Worm (Caenorhabditis elegans) whole organism, late embryonic: Measurements from ENCODE around the gene F10C2.7.
A peak's percentile ranks its signal among the peaks of the same experiment; 100 is the strongest.

ENCODE experiments used
- C38D4.7 ChIP-seq: fragments of 200-800 bp; sonication (Bioruptor generic); optimal IDR thresholded peaks from 2 replicates; lab custom pipeline; 2018; ENCODE audit warnings: mild to moderate bottlenecking, missing genetic modification characterization, moderate library complexity, missing compliant biosample characterization
- F13H6.1 ChIP-seq: sonication (generic microtip); optimal IDR thresholded peaks from 2 replicates; lab custom pipeline; 2016; ENCODE audit warnings: missing genetic modification characterization, missing compliant biosample characterization
- K02D7.2 ChIP-seq: sonication (generic microtip); optimal IDR thresholded peaks from 2 replicates; lab custom pipeline; 2017; ENCODE audit warnings: mild to moderate bottlenecking, missing genetic modification characterization, missing compliant biosample characterization
- K09A11.1 ChIP-seq: sonication (generic microtip); optimal IDR thresholded peaks from 2 replicates; lab custom pipeline; 2017; ENCODE audit warnings: antibody characterized with exemption, mild to moderate bottlenecking, missing genetic modification characterization, missing compliant biosample characterization; ENCODE audit not compliant: insufficient read depth
- T23F11.4 ChIP-seq: fragments of 200-800 bp; sonication (Bioruptor generic); optimal IDR thresholded peaks from 2 replicates; lab custom pipeline; 2018; ENCODE audit warnings: mild to moderate bottlenecking, missing genetic modification characterization, missing compliant biosample characterization
- Y22D7AL.16 ChIP-seq: sonication (generic microtip); optimal IDR thresholded peaks from 2 replicates; lab custom pipeline; 2016; ENCODE audit warnings: missing genetic modification characterization, missing compliant biosample characterization
- ahr-1 ChIP-seq: sonication (generic microtip); optimal IDR thresholded peaks from 2 replicates; lab custom pipeline; 2016; ENCODE audit warnings: missing genetic modification characterization, missing compliant biosample characterization
- ama-1 ChIP-seq: fragments of 150-350 bp; optimal IDR thresholded peaks from 2 replicates; lab custom pipeline; 2014
- ceh-14 ChIP-seq: sonication (generic microtip); optimal IDR thresholded peaks from 2 replicates; lab custom pipeline; 2016; ENCODE audit warnings: missing genotype, missing genetic modification characterization, missing compliant biosample characterization
- ceh-2 ChIP-seq: sonication (generic microtip); optimal IDR thresholded peaks from 2 replicates; lab custom pipeline; 2016; ENCODE audit warnings: missing genotype, missing genetic modification characterization, missing compliant biosample characterization
- ceh-22 ChIP-seq: sonication (generic microtip); optimal IDR thresholded peaks from 2 replicates; lab custom pipeline; 2017; ENCODE audit warnings: missing biosample characterization, missing genetic modification characterization
- ceh-34 ChIP-seq: sonication (generic microtip); optimal IDR thresholded peaks from 2 replicates; lab custom pipeline; 2016; ENCODE audit warnings: mild to moderate bottlenecking, missing genetic modification characterization, missing compliant biosample characterization
- ceh-45 ChIP-seq: fragments of 200-800 bp; sonication (Bioruptor generic); IDR thresholded peaks from 2 replicates; pipeline ENCODE4 v1.3.6; 2022; ENCODE audit warnings: missing genetic modification reagents, missing genetic modification characterization, missing compliant biosample characterization
- ceh-48 ChIP-seq: sonication (generic microtip); optimal IDR thresholded peaks from 2 replicates; lab custom pipeline; 2016; ENCODE audit warnings: missing genetic modification characterization, inconsistent platforms, missing compliant biosample characterization
- ceh-6 ChIP-seq: fragments of 200-800 bp; sonication (Bioruptor generic); optimal IDR thresholded peaks from 2 replicates; lab custom pipeline; 2018; ENCODE audit warnings: mild to moderate bottlenecking, missing genetic modification characterization, missing compliant biosample characterization
- ceh-9 ChIP-seq: sonication (generic microtip); optimal IDR thresholded peaks from 2 replicates; lab custom pipeline; 2016; ENCODE audit warnings: mild to moderate bottlenecking, missing genetic modification characterization, inconsistent platforms, missing compliant biosample characterization
- che-1 ChIP-seq: sonication (generic microtip); optimal IDR thresholded peaks from 2 replicates; lab custom pipeline; 2016; ENCODE audit warnings: mild to moderate bottlenecking, missing genetic modification characterization, missing compliant biosample characterization
- elt-2 ChIP-seq: sonication (generic microtip); optimal IDR thresholded peaks from 2 replicates; lab custom pipeline; 2016; ENCODE audit warnings: missing genetic modification reagents, missing genetic modification characterization, missing compliant biosample characterization
- elt-4 ChIP-seq: sonication (generic microtip); optimal IDR thresholded peaks from 2 replicates; lab custom pipeline; 2016; ENCODE audit warnings: missing genetic modification characterization, missing compliant biosample characterization
- fax-1 ChIP-seq: sonication (generic microtip); optimal IDR thresholded peaks from 2 replicates; lab custom pipeline; 2016; ENCODE audit warnings: missing genotype, missing genetic modification characterization, missing compliant biosample characterization
- fkh-6 ChIP-seq: sonication (generic microtip); optimal IDR thresholded peaks from 2 replicates; lab custom pipeline; 2016; ENCODE audit warnings: missing genetic modification characterization, missing compliant biosample characterization
- hlh-13 ChIP-seq: fragments of 200-800 bp; sonication (Bioruptor generic); optimal IDR thresholded peaks from 2 replicates; lab custom pipeline; 2018; ENCODE audit warnings: mild to moderate bottlenecking, missing genetic modification characterization, missing compliant biosample characterization
- hlh-30 ChIP-seq: sonication (generic microtip); optimal IDR thresholded peaks from 2 replicates; lab custom pipeline; 2017; ENCODE audit warnings: antibody characterized with exemption, missing genetic modification characterization, missing compliant biosample characterization; ENCODE audit not compliant: insufficient read depth
- hlh-6 ChIP-seq: sonication (generic microtip); optimal IDR thresholded peaks from 2 replicates; lab custom pipeline; 2016; ENCODE audit warnings: missing genotype, missing genetic modification characterization, missing compliant biosample characterization
- mec-3 ChIP-seq: sonication (generic microtip); optimal IDR thresholded peaks from 2 replicates; lab custom pipeline; 2016; ENCODE audit warnings: borderline replicate concordance, missing genetic modification characterization, missing compliant biosample characterization
- nfya-1 ChIP-seq: sonication (generic microtip); optimal IDR thresholded peaks from 2 replicates; lab custom pipeline; 2017; ENCODE audit warnings: missing genetic modification characterization, mild to moderate bottlenecking, missing compliant biosample characterization, antibody characterized with exemption, moderate library complexity
- nhr-11 ChIP-seq: fragments of 150-350 bp; optimal IDR thresholded peaks from 2 replicates; lab custom pipeline; 2014; ENCODE audit warnings: missing biosample characterization, missing genetic modification characterization
- nhr-232 ChIP-seq: sonication (generic microtip); optimal IDR thresholded peaks from 2 replicates; lab custom pipeline; 2016; ENCODE audit warnings: missing genetic modification characterization, missing compliant biosample characterization
- pag-3 ChIP-seq: sonication (generic microtip); optimal IDR thresholded peaks from 2 replicates; lab custom pipeline; 2016; ENCODE audit warnings: missing compliant biosample characterization, missing genetic modification characterization, borderline replicate concordance
- pax-1 ChIP-seq: fragments of 150-350 bp; optimal IDR thresholded peaks from 2 replicates; lab custom pipeline; 2014; ENCODE audit warnings: missing biosample characterization, missing genetic modification characterization
- pha-2 ChIP-seq: sonication (generic microtip); optimal IDR thresholded peaks from 2 replicates; lab custom pipeline; 2017; ENCODE audit warnings: mild to moderate bottlenecking, missing genetic modification characterization, missing compliant biosample characterization
- pqm-1 ChIP-seq: sonication (generic microtip); optimal IDR thresholded peaks from 2 replicates; lab custom pipeline; 2016; ENCODE audit warnings: missing genetic modification characterization, missing compliant biosample characterization
- ref-2 ChIP-seq: sonication (generic microtip); optimal IDR thresholded peaks from 2 replicates; lab custom pipeline; 2016; ENCODE audit warnings: missing genetic modification characterization, missing compliant biosample characterization
- rnt-1 ChIP-seq: sonication (generic microtip); optimal IDR thresholded peaks from 2 replicates; lab custom pipeline; 2016; ENCODE audit warnings: missing genetic modification characterization, missing compliant biosample characterization
- sox-4 ChIP-seq: sonication (generic microtip); optimal IDR thresholded peaks from 2 replicates; lab custom pipeline; 2017; ENCODE audit warnings: mild to moderate bottlenecking, missing genetic modification characterization, inconsistent platforms, missing compliant biosample characterization
- syd-9 ChIP-seq: sonication (generic microtip); optimal IDR thresholded peaks from 2 replicates; lab custom pipeline; 2016; ENCODE audit warnings: mild to moderate bottlenecking, missing genetic modification characterization, moderate library complexity, missing compliant biosample characterization
- tbx-2 ChIP-seq: sonication (generic microtip); optimal IDR thresholded peaks from 2 replicates; lab custom pipeline; 2016; ENCODE audit warnings: missing genetic modification characterization, missing compliant biosample characterization
- tbx-7 ChIP-seq: sonication (generic microtip); optimal IDR thresholded peaks from 2 replicates; lab custom pipeline; 2016; ENCODE audit warnings: missing genotype, missing genetic modification characterization, missing compliant biosample characterization
- unc-3 ChIP-seq, 2 experiments: fragments of 200-800 bp in 1 of 2; sonication (Bioruptor generic) in 1 of 2; sonication (generic microtip) in 1 of 2; conservative IDR thresholded peaks in 1 of 2; optimal IDR thresholded peaks in 1 of 2; 2 replicates each; pipeline versions ENCODE4 v1.3.6 to Lab custom; 2016 to 2022; ENCODE audit warnings: missing compliant biosample characterization in 2 of 2, missing genetic modification characterization in 2 of 2, missing genetic modification reagents in 1 of 2
- unc-42 ChIP-seq: sonication (generic microtip); optimal IDR thresholded peaks from 2 replicates; lab custom pipeline; 2016; ENCODE audit warnings: missing genotype, missing genetic modification characterization, missing compliant biosample characterization
- unc-55 ChIP-seq: sonication (generic microtip); optimal IDR thresholded peaks from 2 replicates; lab custom pipeline; 2017; ENCODE audit warnings: missing biosample characterization, missing genetic modification reagents, missing genetic modification characterization
- unc-86 ChIP-seq: sonication (generic microtip); optimal IDR thresholded peaks from 2 replicates; lab custom pipeline; 2016; ENCODE audit warnings: missing genetic modification characterization, missing compliant biosample characterization
- zip-5 ChIP-seq: sonication (generic microtip); optimal IDR thresholded peaks from 2 replicates; lab custom pipeline; 2016; ENCODE audit warnings: missing genetic modification characterization, missing compliant biosample characterization
- ztf-16 ChIP-seq: sonication (generic microtip); optimal IDR thresholded peaks from 2 replicates; lab custom pipeline; 2017; ENCODE audit warnings: missing genetic modification characterization, missing compliant biosample characterization

Gene F10C2.7

ce11 chrV:12059719-12060118, 6.0 kb downstream of the F10C2.7 start, which contains the start of gene R07B7.2:
R07B7.2 (minus strand) TSS chrV:12059753.
- TF ChIP-seq syd-9 (tag; lab: Kevin White, UChicago) (no peak), nfya-1 (tag; lab: Kevin White, UChicago) (no peak), hlh-13 (no peak), ama-1 (no peak), nhr-232 (tag; lab: Kevin White, UChicago) (no peak), Y22D7AL.16 (tag; lab: Kevin White, UChicago) (no peak), elt-4 (tag; lab: Kevin White, UChicago) (no peak), pqm-1 (tag; lab: Kevin White, UChicago) (no peak), sox-4 (no peak), ahr-1 (tag; lab: Kevin White, UChicago) (no peak), tbx-2 (tag; lab: Kevin White, UChicago) (no peak), unc-42 (tag; lab: Kevin White, UChicago) (no peak), K02D7.2 (tag; lab: Kevin White, UChicago) (no peak), ceh-34 (tag; lab: Kevin White, UChicago) (no peak), pag-3 (no peak), hlh-6 (tag; lab: Kevin White, UChicago) (no peak), ceh-22 (tag; lab: Kevin White, UChicago) (no peak), ceh-2 (tag; lab: Kevin White, UChicago) (no peak), elt-2 (tag; lab: Kevin White, UChicago) (no peak), ceh-9 (tag; lab: Kevin White, UChicago) (no peak)

ce11 chrV:12063036-12063435, 9.3 kb downstream of the F10C2.7 start, which contains the start of gene clh-6:
clh-6 (minus strand) TSS chrV:12063368.
- TF ChIP-seq elt-2 (tag; lab: Kevin White, UChicago), result no peak
- peak; percentile 41 for TF ChIP-seq ama-1

ce11 chrV:12065369-12065768, 11.7 kb downstream of the F10C2.7 start, which contains the start of gene pqn-53:
pqn-53 (minus strand) TSS chrV:12065391.
- TF ChIP-seq hlh-30 (tag; lab: Kevin White, UChicago) (peak; percentile 65), fkh-6 (tag; lab: Kevin White, UChicago) (no peak), ref-2 (tag; lab: Kevin White, UChicago) (no peak), pha-2 (no peak), sox-4 (no peak), ceh-6 (GFP tag; lab: Kevin White, UChicago) (no peak), T23F11.4 (GFP tag; lab: Kevin White, UChicago) (no peak), unc-3 (GFP tag; conservative IDR thresholded peaks at IDR 0.05; lab: Robert Waterston, UW) (no peak), unc-3 (tag; optimal IDR thresholded peaks at IDR 0.05; lab: Kevin White, UChicago) (no peak), unc-55 (GFP tag; lab: Kevin White, UChicago) (peak; percentile 17), pax-1 (tag; lab: Kevin White, UChicago) (no peak), C38D4.7 (GFP tag; lab: Kevin White, UChicago) (no peak), zip-5 (no peak), rnt-1 (tag; lab: Kevin White, UChicago) (peak; percentile 8), mec-3 (no peak)
- TF ChIP-seq, all 69 proteins: peak for 3

- no peak for TF ChIP-seq ceh-48 (tag; lab: Kevin White, UChicago)
- peak; percentile 86 for TF ChIP-seq hlh-30 (tag; lab: Kevin White, UChicago)
Measured at ce11 chrV:12065859-12066258, 12.2 kb downstream of the F10C2.7 start.

- no peak for TF ChIP-seq ztf-16 (tag; lab: Kevin White, UChicago)
- TF ChIP-seq K09A11.1, result no peak
- no peak for TF ChIP-seq tbx-7 (tag; lab: Kevin White, UChicago)
- TF ChIP-seq fax-1 (tag; lab: Kevin White, UChicago), result no peak
- no peak for TF ChIP-seq ceh-45 (GFP tag; lab: Robert Waterston, UW)
- no peak for TF ChIP-seq pha-2
- no peak for TF ChIP-seq unc-86 (tag; lab: Kevin White, UChicago)
- TF ChIP-seq nhr-11 (tag; lab: Kevin White, UChicago), result no peak
- TF ChIP-seq pqm-1 (tag; lab: Kevin White, UChicago), result no peak
- TF ChIP-seq che-1, result no peak
- TF ChIP-seq nhr-232 (tag; lab: Kevin White, UChicago), result no peak
- no peak for TF ChIP-seq F13H6.1
- TF ChIP-seq ceh-14 (tag; lab: Kevin White, UChicago), result no peak
- no peak for TF ChIP-seq ceh-34 (tag; lab: Kevin White, UChicago)
Measured at ce11 chrV:12068437-12068836, 14.7 kb downstream of the F10C2.7 start, which contains the start of gene kmo-2. kmo-2 (minus strand) TSS chrV:12068537.
